Fruit fly (Drosophila melanogaster) whole organism, embryonic: ENCODE results near the gene Stim.

Experiments
- CG10321 ChIP-seq: fragments of 200-800 bp; sonication (Bioruptor generic); IDR thresholded peaks from 2 replicates; pipeline ENCODE4 v1.3.6; 2022; ENCODE audit warnings: missing biosample characterization, missing genetic modification characterization
- CG10366 ChIP-seq: fragments of 200-800 bp; sonication (Bioruptor generic); IDR thresholded peaks from 2 replicates; pipeline ENCODE4 v1.3.6; 2022; ENCODE audit warnings: missing biosample characterization, missing genetic modification characterization
- CG10462 ChIP-seq: fragments of 200-800 bp; sonication (Bioruptor generic); optimal IDR thresholded peaks from 2 replicates; lab custom pipeline; 2016; ENCODE audit warnings: missing biosample characterization, missing genetic modification characterization
- CG12744 ChIP-seq: fragments of 200-800 bp; sonication (Bioruptor generic); optimal IDR thresholded peaks from 2 replicates; lab custom pipeline; 2016; ENCODE audit warnings: missing biosample characterization, missing genetic modification characterization
- CG14050 ChIP-seq: fragments of 200-800 bp; sonication (Bioruptor generic); IDR thresholded peaks from 3 replicates; pipeline ENCODE4 v1.3.6; 2022; ENCODE audit warnings: missing biosample characterization, missing genetic modification characterization
- CG14860 ChIP-seq: fragments of 200-800 bp; sonication (Bioruptor generic); IDR thresholded peaks from 3 replicates; pipeline ENCODE4 v1.3.6; 2022; ENCODE audit warnings: missing biosample characterization, missing genetic modification characterization; ENCODE audit not compliant: partially characterized antibody
- CG14965 ChIP-seq: fragments of 200-800 bp; sonication (Bioruptor generic); optimal IDR thresholded peaks from 2 replicates; lab custom pipeline; 2016; ENCODE audit warnings: missing biosample characterization, missing genetic modification characterization, borderline replicate concordance
- CG1647 ChIP-seq: fragments of 200-800 bp; sonication (Bioruptor generic); optimal IDR thresholded peaks from 3 replicates; lab custom pipeline; 2016; ENCODE audit warnings: missing biosample characterization, missing genetic modification characterization
- CG17359 ChIP-seq: fragments of 200-800 bp; sonication (Bioruptor generic); optimal IDR thresholded peaks from 3 replicates; lab custom pipeline; 2018; ENCODE audit warnings: missing biosample characterization, mild to moderate bottlenecking, missing genetic modification characterization, moderate library complexity
- CG17385 ChIP-seq: fragments of 200-800 bp; sonication (Bioruptor generic); optimal IDR thresholded peaks from 3 replicates; lab custom pipeline; 2018; ENCODE audit warnings: missing biosample characterization, mild to moderate bottlenecking, missing genetic modification characterization
- CG17829 ChIP-seq: fragments of 200-800 bp; optimal IDR thresholded peaks from 2 replicates; lab custom pipeline; 2019; ENCODE audit warnings: missing biosample characterization, mild to moderate bottlenecking, missing genetic modification characterization, moderate library complexity
- CG1792 ChIP-seq: fragments of 200-800 bp; sonication (Bioruptor generic); optimal IDR thresholded peaks from 2 replicates; lab custom pipeline; 2016; ENCODE audit warnings: missing biosample characterization, missing genetic modification characterization
- CG18619 ChIP-seq: fragments of 200-800 bp; sonication (Bioruptor generic); optimal IDR thresholded peaks from 3 replicates; lab custom pipeline; 2017; ENCODE audit warnings: missing biosample characterization, mild to moderate bottlenecking, missing genetic modification characterization
- CG2202 ChIP-seq: fragments of 200-800 bp; sonication (Bioruptor generic); optimal IDR thresholded peaks from 2 replicates; lab custom pipeline; 2018; ENCODE audit warnings: missing biosample characterization, mild to moderate bottlenecking, missing genetic modification characterization
- CG2712 ChIP-seq: fragments of 200-800 bp; optimal IDR thresholded peaks from 3 replicates; lab custom pipeline; 2019; ENCODE audit warnings: missing biosample characterization, mild to moderate bottlenecking, missing genetic modification characterization, moderate library complexity
- CG4730 ChIP-seq: fragments of 200-800 bp; sonication (Bioruptor generic); IDR thresholded peaks from 2 replicates; pipeline ENCODE4 v1.3.6; 2022; ENCODE audit warnings: missing biosample characterization, missing genetic modification characterization
- CG6813 ChIP-seq: fragments of 200-800 bp; sonication (Bioruptor generic); optimal IDR thresholded peaks from 2 replicates; lab custom pipeline; 2017; ENCODE audit warnings: missing biosample characterization, missing genetic modification characterization, mild to moderate bottlenecking, moderate library complexity, missing genetic modification reagents
- CG9876 ChIP-seq: fragments of 200-800 bp; sonication (Bioruptor generic); optimal IDR thresholded peaks from 2 replicates; lab custom pipeline; 2016; ENCODE audit warnings: missing biosample characterization, missing genetic modification characterization
- Doc2 ChIP-seq: fragments of 200-800 bp; sonication (Bioruptor generic); IDR thresholded peaks from 2 replicates; pipeline ENCODE4 v1.3.6; 2022; ENCODE audit warnings: missing biosample characterization, missing genetic modification characterization
- ERR ChIP-seq: fragments of 200-800 bp; sonication (Bioruptor generic); optimal IDR thresholded peaks from 2 replicates; lab custom pipeline; 2016; ENCODE audit warnings: missing biosample characterization, missing genetic modification characterization
- Gsc ChIP-seq: fragments of 200-800 bp; sonication (Bioruptor generic); IDR thresholded peaks from 2 replicates; pipeline ENCODE4 v1.3.6; 2022; ENCODE audit warnings: missing biosample characterization, missing genetic modification characterization
- H2.0 ChIP-seq: fragments of 200-800 bp; sonication (Bioruptor generic); IDR thresholded peaks from 2 replicates; pipeline ENCODE4 v1.3.6; 2022; ENCODE audit warnings: missing biosample characterization, missing genetic modification characterization
- HLH54F ChIP-seq: fragments of 200-800 bp; sonication (Bioruptor generic); optimal IDR thresholded peaks from 3 replicates; lab custom pipeline; 2016; ENCODE audit warnings: missing biosample characterization, missing genetic modification characterization
- HmgZ ChIP-seq: fragments of 200-800 bp; sonication (Bioruptor generic); optimal IDR thresholded peaks from 2 replicates; lab custom pipeline; 2018; ENCODE audit warnings: missing biosample characterization, mild to moderate bottlenecking, missing genetic modification characterization
- MBD-R2 ChIP-seq: fragments of 200-800 bp; sonication (Bioruptor generic); IDR thresholded peaks from 2 replicates; pipeline ENCODE4 v1.3.6; 2022; ENCODE audit warnings: missing biosample characterization, missing genetic modification characterization
- Optix ChIP-seq: fragments of 200-800 bp; sonication (Bioruptor generic); IDR thresholded peaks from 3 replicates; pipeline ENCODE4 v1.3.6; 2022; ENCODE audit warnings: missing biosample characterization, missing genetic modification characterization
- Poxn ChIP-seq: fragments of 200-800 bp; sonication (Bioruptor generic); IDR thresholded peaks from 2 replicates; pipeline ENCODE4 v1.3.6; 2022; ENCODE audit warnings: missing biosample characterization, missing genetic modification characterization
- Tbp ChIP-seq: fragments of >200 bp; optimal IDR thresholded peaks from 2 replicates; lab custom pipeline; 2018; ENCODE audit warnings: missing biosample characterization, missing genetic modification characterization
- ab ChIP-seq: fragments of 200-800 bp; sonication (Bioruptor generic); optimal IDR thresholded peaks from 2 replicates; lab custom pipeline; 2016; ENCODE audit warnings: missing biosample characterization, missing genetic modification characterization
- aop ChIP-seq: fragments of 200-800 bp; sonication (Bioruptor generic); IDR thresholded peaks from 2 replicates; pipeline ENCODE4 v1.3.6; 2022; ENCODE audit warnings: missing biosample characterization, missing genetic modification characterization
- chif ChIP-seq, 2 experiments: fragments of 200-800 bp; sonication (Bioruptor generic); optimal IDR thresholded peaks; 3 replicates each; lab custom pipeline; 2016; ENCODE audit warnings: missing biosample characterization in 2 of 2, missing genetic modification characterization in 2 of 2
- croc ChIP-seq: fragments of 200-800 bp; sonication (Bioruptor generic); conservative IDR thresholded peaks from 3 replicates; pipeline ENCODE4 v1.3.6; 2022; ENCODE audit warnings: missing biosample characterization, missing genetic modification characterization
- crol ChIP-seq: fragments of 200-800 bp; sonication (Bioruptor generic); IDR thresholded peaks from 2 replicates; pipeline ENCODE4 v1.3.6; 2022; ENCODE audit warnings: missing biosample characterization, missing genetic modification characterization
- fd96Cb ChIP-seq: fragments of 200-800 bp; sonication (Bioruptor generic); optimal IDR thresholded peaks from 2 replicates; lab custom pipeline; 2018; ENCODE audit warnings: missing biosample characterization, mild to moderate bottlenecking, missing genetic modification characterization, moderate library complexity
- fu2 ChIP-seq: fragments of 200-800 bp; sonication (Bioruptor generic); optimal IDR thresholded peaks from 2 replicates; lab custom pipeline; 2016; ENCODE audit warnings: missing biosample characterization, missing genetic modification characterization
- gcm ChIP-seq: fragments of 200-800 bp; sonication (Bioruptor generic); optimal IDR thresholded peaks from 2 replicates; lab custom pipeline; 2019; ENCODE audit warnings: missing biosample characterization, mild to moderate bottlenecking, missing genetic modification characterization, moderate library complexity
- gem ChIP-seq: fragments of 200-800 bp; sonication (Bioruptor generic); optimal IDR thresholded peaks from 2 replicates; lab custom pipeline; 2019; ENCODE audit warnings: missing biosample characterization, mild to moderate bottlenecking, missing genetic modification characterization, moderate library complexity
- lov ChIP-seq, 2 experiments: fragments of 200-800 bp in 1 of 2; fragments of >200 bp in 1 of 2; sonication (Bioruptor generic) in 1 of 2; IDR thresholded peaks in 1 of 2; optimal IDR thresholded peaks in 1 of 2; 2 replicates in 1 of 2; 3 replicates in 1 of 2; pipeline versions ENCODE4 v1.3.6 to Lab custom; 2017 to 2022; ENCODE audit warnings: missing biosample characterization in 1 of 2, missing genetic modification characterization in 1 of 2
- nerfin-1 ChIP-seq: fragments of 200-800 bp; sonication (Bioruptor generic); optimal IDR thresholded peaks from 3 replicates; lab custom pipeline; 2019; ENCODE audit warnings: missing biosample characterization, mild to moderate bottlenecking, missing genetic modification characterization, moderate library complexity
- nmo ChIP-seq: fragments of 200-800 bp; sonication (Bioruptor generic); optimal IDR thresholded peaks from 2 replicates; lab custom pipeline; 2018; ENCODE audit warnings: missing biosample characterization, mild to moderate bottlenecking, missing genetic modification characterization, moderate library complexity
- onecut ChIP-seq: fragments of 200-800 bp; sonication (Bioruptor generic); IDR thresholded peaks from 2 replicates; pipeline ENCODE4 v1.3.6; 2022; ENCODE audit warnings: missing biosample characterization, missing genetic modification characterization
- org-1 ChIP-seq: fragments of 200-800 bp; sonication (Bioruptor generic); optimal IDR thresholded peaks from 2 replicates; lab custom pipeline; 2017; ENCODE audit warnings: missing biosample characterization, missing genetic modification characterization
- pros ChIP-seq: fragments of 200-800 bp; sonication (Bioruptor generic); optimal IDR thresholded peaks from 3 replicates; lab custom pipeline; 2019; ENCODE audit warnings: missing biosample characterization, mild to moderate bottlenecking, missing genetic modification characterization, moderate library complexity
- pzg ChIP-seq: fragments of 200-800 bp; sonication (Bioruptor generic); optimal IDR thresholded peaks from 3 replicates; lab custom pipeline; 2018; ENCODE audit warnings: missing biosample characterization, mild to moderate bottlenecking, missing genetic modification characterization, moderate library complexity
- rib ChIP-seq: fragments of 200-800 bp; sonication (Bioruptor generic); IDR thresholded peaks from 2 replicates; pipeline ENCODE4 v1.3.6; 2022; ENCODE audit warnings: missing biosample characterization, missing genetic modification characterization
- sens ChIP-seq: fragments of 200-800 bp; sonication (Bioruptor generic); peaks from one replicate; lab custom pipeline; 2016; ENCODE audit warnings: missing biosample characterization, missing genetic modification characterization
- shn ChIP-seq: fragments of 200-800 bp; sonication (Bioruptor generic); optimal IDR thresholded peaks from 3 replicates; lab custom pipeline; 2016; ENCODE audit warnings: missing biosample characterization, missing genetic modification characterization
- slbo ChIP-seq: fragments of 200-800 bp; sonication (Bioruptor generic); IDR thresholded peaks from 2 replicates; pipeline ENCODE4 v1.3.6; 2022; ENCODE audit warnings: missing biosample characterization, missing genetic modification characterization
- sna ChIP-seq: fragments of 200-800 bp; sonication (Bioruptor generic); IDR thresholded peaks from 2 replicates; pipeline ENCODE4 v1.3.6; 2022; ENCODE audit warnings: missing biosample characterization, missing genetic modification characterization; ENCODE audit not compliant: partially characterized antibody
- unc-4 ChIP-seq: fragments of 200-800 bp; sonication (Bioruptor generic); IDR thresholded peaks from 2 replicates; pipeline ENCODE4 v1.3.6; 2022; ENCODE audit warnings: missing biosample characterization, missing genetic modification characterization; ENCODE audit not compliant: partially characterized antibody

The Stim gene

DNA sequence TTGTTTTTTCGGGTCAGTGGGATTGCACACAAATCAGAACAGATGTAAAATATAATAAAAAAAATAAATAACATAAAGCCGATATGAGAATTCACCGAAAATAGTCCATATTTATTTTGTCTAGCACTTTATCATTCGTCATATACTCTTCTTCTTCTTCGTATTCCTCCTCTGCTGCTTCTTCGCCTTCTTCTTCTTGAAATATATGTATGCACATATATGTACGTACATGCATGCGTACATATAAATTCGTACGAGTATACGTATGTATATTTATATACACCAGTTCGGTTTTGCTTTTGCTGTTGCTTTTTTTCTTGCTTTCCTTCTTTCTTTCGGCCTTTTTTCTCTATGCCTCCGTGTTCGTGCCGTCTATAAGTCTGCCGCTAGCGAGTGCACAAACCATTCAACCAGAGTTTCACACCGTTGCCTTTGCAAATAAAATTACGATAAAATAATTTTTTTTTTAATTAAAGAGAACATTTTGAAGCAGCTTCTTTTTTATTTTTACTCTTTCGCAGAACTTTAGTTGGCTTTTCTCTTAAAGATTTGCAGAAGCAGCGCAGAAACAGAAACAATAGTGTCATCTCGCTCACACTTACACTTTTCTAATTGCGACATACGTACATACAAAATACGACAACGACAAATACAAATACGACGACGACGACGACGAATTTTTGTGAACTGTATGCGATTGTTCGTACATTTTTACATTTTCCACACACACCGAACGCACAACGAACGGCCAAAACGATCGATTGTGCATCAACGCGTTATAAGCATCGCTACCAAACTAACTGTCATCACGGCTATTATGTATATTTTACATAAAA, 53.6 kb downstream of the Stim start (continued):
- TF ChIP-seq CG6813 (no peak), CG4730 (GFP tag; lab: Robert Waterston, UW) (no peak), shn (GFP tag; lab: Kevin White, UChicago) (no peak), CG1647 (GFP tag; lab: Kevin White, UChicago) (no peak), lov (optimal IDR thresholded peaks at IDR 0.05; lab: Kevin White, UChicago) (no peak), lov (GFP tag; IDR thresholded peaks at IDR 0.05; lab: Robert Waterston, UW) (no peak), rib (GFP tag; lab: Robert Waterston, UW) (0 out of 2 replicates have a peak, but pooled peaks have one; percentile 44), chif (GFP tag; optimal IDR thresholded peaks at IDR 0.05; lab: Kevin White, UChicago) (no peak), crol (no peak), CG10366 (GFP tag; lab: Robert Waterston, UW) (no peak), sens (GFP tag; lab: Kevin White, UChicago) (peak; percentile 46), Gsc (GFP tag; lab: Robert Waterston, UW) (no peak), CG12744 (no peak), CG17359 (tag; lab: Kevin White, UChicago) (peak; percentile 86), unc-4 (no peak), gcm (GFP tag; lab: Kevin White, UChicago) (no peak), CG2712 (tag; lab: Kevin White, UChicago) (peak; percentile 30), CG10462 (no peak), CG10321 (GFP tag; lab: Robert Waterston, UW) (peak; percentile 93), MBD-R2 (GFP tag; lab: Robert Waterston, UW) (peak; percentile 17; the same call in 1 of the 2 replicates), ab (GFP tag; lab: Kevin White, UChicago) (no peak), CG14860 (GFP tag; lab: Robert Waterston, UW) (no peak), CG2202 (tag; lab: Kevin White, UChicago) (no peak), fd96Cb (no peak), ERR (GFP tag; lab: Kevin White, UChicago) (no peak), CG1792 (no peak), fu2 (GFP tag; lab: Kevin White, UChicago) (no peak), CG14965 (no peak), onecut (GFP tag; lab: Robert Waterston, UW) (0 out of 2 replicates have a peak, but pooled peaks have one; percentile 4), pzg (GFP tag; lab: Kevin White, UChicago) (peak; percentile 29), CG14050 (GFP tag; lab: Robert Waterston, UW) (no peak), CG9876 (GFP tag; lab: Kevin White, UChicago) (no peak), HmgZ (tag; lab: Kevin White, UChicago) (peak; percentile 50), nmo (GFP tag; lab: Kevin White, UChicago) (no peak), HLH54F (GFP tag; lab: Kevin White, UChicago) (no peak), aop (GFP tag; lab: Robert Waterston, UW) (no peak), gem (tag; lab: Kevin White, UChicago) (no peak), Doc2 (no peak), CG17385 (GFP tag; lab: Kevin White, UChicago) (peak; percentile 99), H2.0 (GFP tag; lab: Robert Waterston, UW) (no peak), Optix (GFP tag; lab: Robert Waterston, UW) (no peak), croc (GFP tag; lab: Robert Waterston, UW) (no peak), CG17829 (tag; lab: Kevin White, UChicago) (peak; percentile 2), Poxn (no peak), pros (peak; percentile 76), slbo (GFP tag; lab: Robert Waterston, UW) (no peak), CG18619 (GFP tag; lab: Kevin White, UChicago) (no peak), nerfin-1 (tag; lab: Kevin White, UChicago) (no peak), Tbp (GFP tag; lab: Kevin White, UChicago) (no peak), org-1 (GFP tag; lab: Kevin White, UChicago) (no peak), sna (GFP tag; lab: Robert Waterston, UW) (no peak)
